Fruit fly (Drosophila melanogaster): ENCODE data around the gene CG33703.

- TF ChIP-seq CTCF (optimal IDR thresholded peaks at IDR 0.05) (no peak), CG8478 (optimal IDR thresholded peaks at IDR 0.05) (no peak)
These were observed 31.4 kb upstream of the CG33703 start, which contains the start of gene Ir67a for dm6 chr3L:9543899-9544298.

All from S2 (cell line).